Worm (Caenorhabditis elegans) whole organism, young adult: ENCODE measurements around the gene skr-8.

Experiments used
- F55B11.4 ChIP-seq: sonication (generic microtip); optimal IDR thresholded peaks from 2 replicates; lab custom pipeline; 2016; ENCODE audit warnings: missing compliant biosample characterization, missing genetic modification characterization, borderline replicate concordance; ENCODE audit not compliant: insufficient read depth
- bed-1 ChIP-seq: fragments of 200-800 bp; sonication (Bioruptor generic); IDR thresholded peaks from 2 replicates; pipeline ENCODE4 v1.3.6; 2022; ENCODE audit warnings: missing genetic modification reagents, missing genetic modification characterization, missing compliant biosample characterization
- ccch-3 ChIP-seq: fragments of 200-800 bp; sonication (Bioruptor generic); optimal IDR thresholded peaks from 2 replicates; lab custom pipeline; 2018; ENCODE audit warnings: mild to moderate bottlenecking, missing genetic modification characterization, missing compliant biosample characterization
- dpl-1 ChIP-seq: fragments of 150-350 bp; optimal IDR thresholded peaks from 2 replicates; lab custom pipeline; 2014; ENCODE audit warnings: missing biosample characterization, missing genetic modification reagents, missing genetic modification characterization
- mes-4 ChIP-seq: sonication (generic microtip); optimal IDR thresholded peaks from 2 replicates; lab custom pipeline; 2016; ENCODE audit warnings: missing genotype, missing genetic modification characterization, missing compliant biosample characterization
- rcor-1 ChIP-seq: fragments of 200-800 bp; sonication (Bioruptor generic); IDR thresholded peaks from 2 replicates; pipeline ENCODE4 v1.3.6; 2022; ENCODE audit warnings: missing genetic modification reagents, missing genetic modification characterization, missing compliant biosample characterization
- snpc-4 ChIP-seq, 5 experiments: fragments of 150-350 bp in 1 of 5; sonication (generic microtip) in 4 of 5; optimal IDR thresholded peaks; 2 replicates each; lab custom pipeline; 2014 to 2018; ENCODE audit warnings: missing genetic modification characterization in 5 of 5, missing biosample characterization in 3 of 5, antibody characterized with exemption in 2 of 5, mild to moderate bottlenecking in 2 of 5, missing compliant biosample characterization in 2 of 5, missing genotype in 2 of 5, moderate library complexity in 2 of 5, missing genetic modification reagents in 1 of 5
- tbx-9 ChIP-seq: sonication (generic microtip); optimal IDR thresholded peaks from 2 replicates; lab custom pipeline; 2016; ENCODE audit warnings: borderline replicate concordance, missing genetic modification characterization, inconsistent platforms, missing compliant biosample characterization
- unc-62 ChIP-seq: fragments of 150-350 bp; optimal IDR thresholded peaks from 2 replicates; lab custom pipeline; 2014; ENCODE audit warnings: missing biosample characterization, missing genetic modification reagents, missing genetic modification characterization
- ztf-3 ChIP-seq: fragments of 200-800 bp; sonication (Bioruptor generic); optimal IDR thresholded peaks from 2 replicates; lab custom pipeline; 2018; ENCODE audit warnings: mild to moderate bottlenecking, missing genetic modification characterization, missing compliant biosample characterization

ce11 chrIV:17207864-17208263 is 42.2 kb upstream of the skr-8 start:
- TF ChIP-seq tbx-9 (tag; lab: Kevin White, UChicago) (no peak), bed-1 (GFP tag; lab: Robert Waterston, UW) (no peak), unc-62 (GFP tag; lab: Kevin White, UChicago) (no peak), ztf-3 (no peak), snpc-4 (GFP tag; optimal IDR thresholded peaks at IDR 0.05; lab: Kevin White, UChicago) (no peak), snpc-4 (tag; optimal IDR thresholded peaks at IDR 0.05; lab: Kevin White, UChicago) (no peak), mes-4 (no peak), rcor-1 (no peak), dpl-1 (no peak), ccch-3 (GFP tag; lab: Kevin White, UChicago) (no peak), F55B11.4 (no peak)
